Worm (Caenorhabditis elegans) whole organism, midembryonic: ENCODE results near the gene fubl-1.

Experiments used
- T22C8.4 ChIP-seq: fragments of 200-800 bp; sonication (Bioruptor generic); IDR thresholded peaks from 2 replicates; pipeline ENCODE4 v1.3.6; 2022; ENCODE audit warnings: missing genetic modification characterization, missing compliant biosample characterization
- flt-1 ChIP-seq: fragments of 200-800 bp; sonication (Bioruptor generic); IDR thresholded peaks from 2 replicates; pipeline ENCODE4 v1.3.6; 2022; ENCODE audit warnings: missing genetic modification characterization, missing compliant biosample characterization
- klf-2 ChIP-seq: fragments of 200-800 bp; sonication (Bioruptor generic); conservative IDR thresholded peaks from 2 replicates; pipeline ENCODE4 v1.3.6; 2022; ENCODE audit warnings: missing genetic modification reagents, missing genetic modification characterization, missing compliant biosample characterization
- med-1 ChIP-seq: sonication (generic microtip); optimal IDR thresholded peaks from 2 replicates; lab custom pipeline; 2017; ENCODE audit warnings: missing genetic modification characterization, mild to moderate bottlenecking, missing compliant biosample characterization, antibody characterized with exemption, missing genetic modification reagents; ENCODE audit not compliant: insufficient read depth
- ztf-23 ChIP-seq: fragments of 200-800 bp; sonication (Bioruptor generic); IDR thresholded peaks from 2 replicates; pipeline ENCODE4 v1.3.6; 2022; ENCODE audit warnings: missing genetic modification reagents, missing genetic modification characterization, missing compliant biosample characterization
- ztf-29 ChIP-seq: fragments of 200-800 bp; sonication (Bioruptor generic); IDR thresholded peaks from 2 replicates; pipeline ENCODE4 v1.3.6; 2022; ENCODE audit warnings: missing genetic modification reagents, missing genetic modification characterization, missing compliant biosample characterization

DNA sequence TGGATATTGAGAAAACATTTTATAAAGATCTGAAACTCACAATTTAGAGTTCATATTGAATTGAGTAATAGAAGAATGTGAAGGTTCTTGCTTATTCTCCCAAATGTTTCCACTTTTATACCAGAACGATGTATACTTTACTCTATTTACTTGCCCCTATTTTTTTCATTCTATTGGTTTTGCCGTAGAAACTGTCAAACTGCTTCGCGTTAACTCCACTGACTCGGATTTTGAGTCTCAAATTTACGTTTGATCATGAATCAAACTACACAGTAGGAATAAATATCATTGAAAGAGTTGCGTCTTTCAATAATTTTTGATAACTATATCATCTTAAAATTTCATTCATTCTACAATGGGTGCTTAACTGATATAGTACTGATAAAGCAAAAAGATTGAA is 1.2 kb upstream of the fubl-1 start, which contains the start of gene fipr-8:
- TF ChIP-seq med-1 (GFP tag; lab: Kevin White, UChicago) (no peak), T22C8.4 (GFP tag; lab: Robert Waterston, UW) (no peak), ztf-29 (GFP tag; lab: Robert Waterston, UW) (no peak), ztf-23 (GFP tag; lab: Robert Waterston, UW) (no peak), klf-2 (no peak), flt-1 (GFP tag; lab: Robert Waterston, UW) (no peak)
